Worm (Caenorhabditis elegans) whole organism, late embryonic: ENCODE measurements around the gene elpc-4.

ENCODE experiments used
- C08G9.2 ChIP-seq: sonication (generic microtip); optimal IDR thresholded peaks from 2 replicates; lab custom pipeline; 2016; ENCODE audit warnings: mild to moderate bottlenecking, missing genetic modification characterization, moderate library complexity, missing compliant biosample characterization
- ceh-34 ChIP-seq: sonication (generic microtip); optimal IDR thresholded peaks from 2 replicates; lab custom pipeline; 2016; ENCODE audit warnings: mild to moderate bottlenecking, missing genetic modification characterization, missing compliant biosample characterization
- ceh-9 ChIP-seq: sonication (generic microtip); optimal IDR thresholded peaks from 2 replicates; lab custom pipeline; 2016; ENCODE audit warnings: mild to moderate bottlenecking, missing genetic modification characterization, inconsistent platforms, missing compliant biosample characterization
- gmeb-2 ChIP-seq: sonication (generic microtip); optimal IDR thresholded peaks from 2 replicates; lab custom pipeline; 2016; ENCODE audit warnings: missing genetic modification characterization, inconsistent platforms, missing compliant biosample characterization
- hlh-6 ChIP-seq: sonication (generic microtip); optimal IDR thresholded peaks from 2 replicates; lab custom pipeline; 2016; ENCODE audit warnings: missing genotype, missing genetic modification characterization, missing compliant biosample characterization
- hlh-8 ChIP-seq: sonication (generic microtip); optimal IDR thresholded peaks from 2 replicates; lab custom pipeline; 2016; ENCODE audit warnings: missing genotype, missing genetic modification characterization, missing compliant biosample characterization
- pag-3 ChIP-seq: sonication (generic microtip); optimal IDR thresholded peaks from 2 replicates; lab custom pipeline; 2016; ENCODE audit warnings: missing compliant biosample characterization, missing genetic modification characterization, borderline replicate concordance
- pat-9 ChIP-seq: fragments of 200-800 bp; sonication (Bioruptor generic); optimal IDR thresholded peaks from 2 replicates; lab custom pipeline; 2018; ENCODE audit warnings: mild to moderate bottlenecking, missing genetic modification characterization, moderate library complexity, missing compliant biosample characterization
- pha-4 ChIP-seq: fragments of 150-350 bp; optimal IDR thresholded peaks from 2 replicates; lab custom pipeline; 2018; ENCODE audit warnings: missing biosample characterization, missing genetic modification reagents, missing genetic modification characterization
- unc-55 ChIP-seq: sonication (generic microtip); optimal IDR thresholded peaks from 2 replicates; lab custom pipeline; 2017; ENCODE audit warnings: missing biosample characterization, missing genetic modification reagents, missing genetic modification characterization

DNA sequence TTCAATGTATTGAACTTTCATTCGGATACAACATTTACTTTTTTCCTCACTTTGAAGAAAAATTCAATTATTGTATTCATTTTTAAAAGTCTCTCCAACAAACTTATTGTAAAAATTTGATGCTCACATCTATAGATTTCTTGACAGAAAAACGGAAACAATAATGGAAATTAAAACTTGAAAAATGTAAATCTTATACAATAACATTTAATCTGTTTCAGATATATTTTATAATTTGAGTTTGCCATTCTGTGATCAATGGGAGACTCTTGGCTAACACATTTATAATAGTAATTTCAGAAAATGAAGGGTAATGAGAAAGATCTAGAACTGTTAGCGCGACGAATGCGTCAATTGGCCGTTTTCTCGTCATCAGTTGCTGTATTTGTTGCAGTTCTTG lies 28.4 kb upstream of the elpc-4 start, which contains the start of gene col-115:
- TF ChIP-seq pat-9 (tag; lab: Kevin White, UChicago) (no peak), C08G9.2 (no peak), unc-55 (GFP tag; lab: Kevin White, UChicago) (no peak), pha-4 (tag; lab: Kevin White, UChicago) (no peak), ceh-9 (tag; lab: Kevin White, UChicago) (no peak), hlh-6 (tag; lab: Kevin White, UChicago) (no peak), gmeb-2 (tag; lab: Kevin White, UChicago) (no peak), hlh-8 (no peak), ceh-34 (tag; lab: Kevin White, UChicago) (no peak), pag-3 (no peak)
